Fruit fly (Drosophila melanogaster) whole organism, wandering third instar larva: ENCODE measurements around the gene CG11309.

Experiments used
- Abd-B ChIP-seq: fragments of >200 bp; optimal IDR thresholded peaks from 2 replicates; lab custom pipeline; 2017; ENCODE audit warnings: missing biosample characterization, missing genetic modification characterization
- CG32264 ChIP-seq: fragments of 200-800 bp; sonication (Bioruptor generic); optimal IDR thresholded peaks from 2 replicates; lab custom pipeline; 2016; ENCODE audit warnings: missing biosample characterization, missing genetic modification characterization
- CG9705 ChIP-seq: fragments of 200-800 bp; sonication (Bioruptor generic); optimal IDR thresholded peaks from 2 replicates; lab custom pipeline; 2018; ENCODE audit warnings: missing biosample characterization, mild to moderate bottlenecking, missing genetic modification characterization
- CrebA ChIP-seq: fragments of 200-800 bp; sonication (Bioruptor generic); optimal IDR thresholded peaks from 2 replicates; lab custom pipeline; 2016; ENCODE audit warnings: missing biosample characterization, mild to moderate bottlenecking, missing genetic modification characterization, borderline replicate concordance
- Dfd ChIP-seq: fragments of >200 bp; optimal IDR thresholded peaks from 2 replicates; lab custom pipeline; 2017; ENCODE audit warnings: missing biosample characterization, missing genetic modification characterization
- Dif ChIP-seq: fragments of 200-275, 200-300 bp; sonication (Bioruptor generic); optimal IDR thresholded peaks from 2 replicates; lab custom pipeline; 2018; ENCODE audit warnings: missing biosample characterization, missing genetic modification characterization; ENCODE audit not compliant: partially characterized antibody
- GATAd ChIP-seq: sonication (Bioruptor generic); optimal IDR thresholded peaks from 2 replicates; lab custom pipeline; 2016; ENCODE audit warnings: missing biosample characterization, missing genetic modification characterization
- HLH106 ChIP-seq: fragments of 200-800 bp; optimal IDR thresholded peaks from 3 replicates; lab custom pipeline; 2019; ENCODE audit warnings: missing biosample characterization, mild to moderate bottlenecking, missing genetic modification characterization, moderate library complexity
- Hnf4 ChIP-seq: fragments of 200-800 bp; sonication (Bioruptor generic); optimal IDR thresholded peaks from 2 replicates; lab custom pipeline; 2016; ENCODE audit warnings: missing biosample characterization, mild to moderate bottlenecking, missing genetic modification characterization
- Hr78 ChIP-seq: fragments of >200 bp; optimal IDR thresholded peaks from 2 replicates; lab custom pipeline; 2017; ENCODE audit warnings: missing biosample characterization, missing genetic modification characterization
- Hr83 ChIP-seq: fragments of 200-300 bp; sonication (Bioruptor generic); optimal IDR thresholded peaks from 2 replicates; lab custom pipeline; 2016; ENCODE audit warnings: missing biosample characterization, mild to moderate bottlenecking, missing genetic modification characterization, moderate library complexity; ENCODE audit not compliant: poor library complexity, severe bottlenecking
- Jra ChIP-seq: sonication (Bioruptor generic); optimal IDR thresholded peaks from 2 replicates; lab custom pipeline; 2016; ENCODE audit warnings: missing biosample characterization, missing genetic modification characterization
- Mio ChIP-seq: sonication (Bioruptor generic); optimal IDR thresholded peaks from 2 replicates; lab custom pipeline; 2016; ENCODE audit warnings: missing biosample characterization, missing genetic modification characterization
- Myc ChIP-seq: fragments of >200 bp; optimal IDR thresholded peaks from 2 replicates; lab custom pipeline; 2017
- N ChIP-seq: fragments of >200 bp; optimal IDR thresholded peaks from 2 replicates; lab custom pipeline; 2018; ENCODE audit warnings: missing biosample characterization, missing external identifiers, missing genetic modification characterization
- OdsH ChIP-seq: fragments of 200-800 bp; sonication (Bioruptor generic); optimal IDR thresholded peaks from 2 replicates; lab custom pipeline; 2016; ENCODE audit warnings: missing biosample characterization, mild to moderate bottlenecking, missing genetic modification characterization
- Rel ChIP-seq, 2 experiments: fragments of 200-800 bp; sonication (Bioruptor generic) in 1 of 2; optimal IDR thresholded peaks; 2 replicates in 1 of 2; 3 replicates in 1 of 2; lab custom pipeline; 2016 to 2019; ENCODE audit warnings: mild to moderate bottlenecking in 2 of 2, missing biosample characterization in 2 of 2, missing genetic modification characterization in 2 of 2, moderate library complexity in 1 of 2
- Sp1 ChIP-seq: fragments of 200-800 bp; sonication (Bioruptor generic); optimal IDR thresholded peaks from 3 replicates; lab custom pipeline; 2019; ENCODE audit warnings: missing biosample characterization, mild to moderate bottlenecking, missing genetic modification characterization, moderate library complexity
- Vsx2 ChIP-seq: fragments of 200-300, 225-300 bp; sonication (Bioruptor generic); optimal IDR thresholded peaks from 2 replicates; lab custom pipeline; 2018; ENCODE audit warnings: missing biosample characterization, missing genetic modification characterization; ENCODE audit not compliant: partially characterized antibody
- br ChIP-seq: fragments of 200-800 bp; sonication (Bioruptor generic); optimal IDR thresholded peaks from 2 replicates; lab custom pipeline; 2016; ENCODE audit warnings: missing biosample characterization, missing genetic modification characterization
- brk ChIP-seq: fragments of 200-800 bp; sonication (Bioruptor generic); optimal IDR thresholded peaks from 2 replicates; lab custom pipeline; 2016; ENCODE audit warnings: missing biosample characterization, mild to moderate bottlenecking, missing genetic modification characterization
- dl ChIP-seq, 2 experiments: fragments of 175-275, 200-275 bp in 1 of 2; fragments of 200-275 bp in 1 of 2; sonication (Bioruptor generic); optimal IDR thresholded peaks; lab custom pipeline; 2018; ENCODE audit warnings: mild to moderate bottlenecking in 2 of 2, missing biosample characterization in 2 of 2, missing genetic modification characterization in 2 of 2, moderate library complexity in 2 of 2; ENCODE audit not compliant: partially characterized antibody in 2 of 2, insufficient read depth in 1 of 2
- dmrt93B ChIP-seq: fragments of 200-800 bp; sonication (Bioruptor generic); optimal IDR thresholded peaks from 2 replicates; lab custom pipeline; 2018; ENCODE audit warnings: missing biosample characterization, mild to moderate bottlenecking, missing genetic modification characterization
- dsf ChIP-seq: sonication (Bioruptor generic); optimal IDR thresholded peaks from 2 replicates; lab custom pipeline; 2016; ENCODE audit warnings: missing biosample characterization, missing genetic modification characterization, borderline replicate concordance
- ey ChIP-seq: fragments of 200-800 bp; sonication (Bioruptor generic); optimal IDR thresholded peaks from 2 replicates; lab custom pipeline; 2016; ENCODE audit warnings: missing biosample characterization, missing genetic modification characterization
- foxo ChIP-seq, 2 experiments: fragments of 200-800 bp; sonication (Bioruptor generic); optimal IDR thresholded peaks; 2 replicates in 1 of 2; 3 replicates in 1 of 2; lab custom pipeline; 2016 to 2017; ENCODE audit warnings: missing biosample characterization in 2 of 2, missing genetic modification characterization in 2 of 2
- fru ChIP-seq: fragments of 200-800 bp; sonication (Bioruptor generic); optimal IDR thresholded peaks from 3 replicates; lab custom pipeline; 2016; ENCODE audit warnings: missing biosample characterization, mild to moderate bottlenecking, missing genetic modification characterization
- h ChIP-seq: fragments of 200-800 bp; sonication (Bioruptor generic); optimal IDR thresholded peaks from 3 replicates; lab custom pipeline; 2016; ENCODE audit warnings: missing biosample characterization, mild to moderate bottlenecking, missing genetic modification characterization
- jim ChIP-seq: fragments of 175-275, 200-325 bp; sonication (Bioruptor generic); optimal IDR thresholded peaks from 2 replicates; lab custom pipeline; 2016; ENCODE audit warnings: missing biosample characterization, mild to moderate bottlenecking, missing genetic modification characterization
- lola ChIP-seq: fragments of >200 bp; optimal IDR thresholded peaks from 2 replicates; lab custom pipeline; 2017; ENCODE audit warnings: missing biosample characterization, missing genetic modification characterization
- pan ChIP-seq: fragments of >200 bp; optimal IDR thresholded peaks from 2 replicates; lab custom pipeline; 2017
- psq ChIP-seq: fragments of 200-800 bp; sonication (Bioruptor generic); optimal IDR thresholded peaks from 3 replicates; lab custom pipeline; 2017; ENCODE audit warnings: missing biosample characterization, mild to moderate bottlenecking, missing genetic modification characterization, moderate library complexity
- rgr ChIP-seq: fragments of 200-800 bp; sonication (Bioruptor generic); optimal IDR thresholded peaks from 3 replicates; lab custom pipeline; 2016; ENCODE audit warnings: missing biosample characterization, mild to moderate bottlenecking, missing genetic modification characterization
- sage ChIP-seq: fragments of 200-800 bp; sonication (Bioruptor generic); optimal IDR thresholded peaks from 2 replicates; lab custom pipeline; 2016; ENCODE audit warnings: missing biosample characterization, mild to moderate bottlenecking, missing genetic modification characterization
- sv ChIP-seq: fragments of 200-800 bp; sonication (Bioruptor generic); optimal IDR thresholded peaks from 3 replicates; lab custom pipeline; 2016; ENCODE audit warnings: missing biosample characterization, missing genetic modification characterization
- tai ChIP-seq: sonication (Bioruptor generic); optimal IDR thresholded peaks from 2 replicates; lab custom pipeline; 2016; ENCODE audit warnings: missing biosample characterization, missing genetic modification characterization
- usp ChIP-seq: fragments of >200 bp; optimal IDR thresholded peaks from 2 replicates; lab custom pipeline; 2017; ENCODE audit warnings: missing biosample characterization, missing genetic modification characterization
- woc ChIP-seq: sonication (Bioruptor generic); optimal IDR thresholded peaks from 2 replicates; lab custom pipeline; 2016; ENCODE audit warnings: missing biosample characterization, mild to moderate bottlenecking, missing genetic modification characterization

Gene CG11309

DNA sequence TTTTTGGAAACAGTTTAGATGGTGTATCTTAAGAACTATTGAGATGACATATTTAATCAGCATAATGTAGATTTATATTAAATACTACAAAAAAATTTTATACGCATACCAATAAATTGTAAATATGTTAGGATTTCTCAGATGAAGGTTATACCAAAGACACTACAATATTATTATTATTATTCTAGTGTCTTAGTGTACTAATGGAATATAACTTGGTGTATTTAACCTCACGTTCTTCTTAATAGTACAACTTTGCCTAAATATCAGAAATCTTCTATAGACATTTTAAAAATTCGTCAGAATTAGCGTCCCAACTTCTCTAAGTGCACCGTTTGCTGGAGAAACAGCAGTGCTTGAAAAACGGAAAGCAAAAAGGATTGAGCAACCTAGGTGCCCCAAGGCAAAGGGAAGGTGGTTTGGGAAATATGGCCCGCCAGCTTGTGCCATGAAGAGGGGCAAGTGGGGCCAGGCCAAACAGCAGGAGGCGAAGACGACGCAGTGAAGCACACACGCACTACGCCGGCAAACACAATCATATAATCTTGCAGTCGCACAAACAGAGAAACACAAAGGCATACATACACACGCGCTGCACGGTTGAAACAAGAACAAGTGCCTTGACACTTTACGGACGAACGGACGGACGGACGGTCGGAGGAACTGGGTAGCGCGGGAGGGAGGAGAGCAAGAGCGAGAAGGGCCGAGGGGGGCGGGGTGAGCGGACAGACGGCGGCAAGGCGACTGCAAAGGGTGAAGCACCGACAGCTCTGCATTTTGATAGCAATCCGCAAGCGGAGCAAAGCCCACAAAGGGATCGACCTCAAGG is 51.3 kb downstream of the CG11309 start:
- peak in 1 of 2 experiments; percentile 42 for TF ChIP-seq foxo (GFP tag; optimal IDR thresholded peaks at IDR 0.05; lab: Kevin White, UChicago)
- peak; percentile 12 for TF ChIP-seq Vsx2
- peak; percentile 10 for TF ChIP-seq OdsH (GFP tag; lab: Kevin White, UChicago)
- TF ChIP-seq Mio (GFP tag; lab: Kevin White, UChicago) = no peak
- no peak for TF ChIP-seq CG32264 (GFP tag; lab: Kevin White, UChicago)
- TF ChIP-seq sage (GFP tag; lab: Kevin White, UChicago) = no peak
- peak; percentile 36 for TF ChIP-seq Sp1 (GFP tag; lab: Kevin White, UChicago)
- TF ChIP-seq HLH106 (tag; lab: Kevin White, UChicago) = peak; percentile 43
- no peak for TF ChIP-seq fru (GFP tag; lab: Kevin White, UChicago)
- TF ChIP-seq dl (GFP tag; optimal IDR thresholded peaks at IDR 0.05; lab: Kevin White, UChicago; ENCODE audit: insufficient read depth in 1 of 2, partially characterized antibody in 2 of 2) = peak in 1 of 2 experiments; percentile 59
- peak; percentile 2 for TF ChIP-seq Dif
- no peak for TF ChIP-seq Rel (GFP tag; optimal IDR thresholded peaks at IDR 0.05; lab: Kevin White, UChicago)
- TF ChIP-seq Rel (tag; optimal IDR thresholded peaks at IDR 0.05; lab: Kevin White, UChicago) = peak; percentile 87
- TF ChIP-seq rgr (GFP tag; lab: Kevin White, UChicago) = no peak
- TF ChIP-seq Jra = no peak
- no peak for TF ChIP-seq Hr78
- TF ChIP-seq h (GFP tag; lab: Kevin White, UChicago) = peak; percentile 31
- peak; percentile 48 for TF ChIP-seq woc (GFP tag; lab: Kevin White, UChicago)

DNA sequence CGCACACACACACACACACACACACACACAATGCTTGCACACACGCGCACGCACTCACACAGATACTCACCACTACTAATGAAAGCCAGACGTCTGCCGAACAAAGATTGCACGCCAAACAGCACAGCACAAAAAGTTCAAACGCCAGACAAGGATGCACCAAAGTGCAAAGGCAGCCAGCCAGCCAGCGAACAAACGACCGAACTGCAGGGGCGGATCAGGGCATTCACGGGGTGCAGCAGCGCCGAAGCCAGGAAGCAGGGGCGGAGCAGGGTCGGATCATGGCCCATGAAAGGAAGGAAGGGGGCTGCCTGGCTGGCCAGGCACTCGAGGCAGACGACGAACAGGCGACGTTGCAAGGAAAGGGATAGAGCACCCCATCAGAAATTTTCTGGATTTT is 51.9 kb downstream of the CG11309 start:
- TF ChIP-seq ey (GFP tag; lab: Kevin White, UChicago) (no peak), fru (GFP tag; lab: Kevin White, UChicago) (peak; percentile 19), Sp1 (GFP tag; lab: Kevin White, UChicago) (no peak), Mio (GFP tag; lab: Kevin White, UChicago) (no peak), Jra (no peak), foxo (GFP tag; optimal IDR thresholded peaks at IDR 0.05; lab: Kevin White, UChicago) (no peak), dsf (no peak), OdsH (GFP tag; lab: Kevin White, UChicago) (no peak), Hnf4 (GFP tag; lab: Kevin White, UChicago) (peak; percentile 44), GATAd (GFP tag; lab: Kevin White, UChicago) (no peak), CG9705 (peak; percentile 10), rgr (GFP tag; lab: Kevin White, UChicago) (no peak), dl (GFP tag; optimal IDR thresholded peaks at IDR 0.05; lab: Kevin White, UChicago; ENCODE audit: insufficient read depth in 1 of 2, partially characterized antibody in 2 of 2) (peak in 1 of 2 experiments; percentile 43), br (GFP tag; lab: Kevin White, UChicago) (peak; percentile 57), CG32264 (GFP tag; lab: Kevin White, UChicago) (no peak), woc (GFP tag; lab: Kevin White, UChicago) (peak; percentile 77), lola (GFP tag; lab: Kevin White, UChicago) (no peak), tai (GFP tag; lab: Kevin White, UChicago) (no peak), CrebA (GFP tag; lab: Kevin White, UChicago) (no peak), HLH106 (tag; lab: Kevin White, UChicago) (no peak), h (GFP tag; lab: Kevin White, UChicago) (no peak), Hr78 (no peak), usp (GFP tag; lab: Kevin White, UChicago) (no peak), pan (no peak), jim (GFP tag; lab: Kevin White, UChicago) (peak; percentile 5), sage (GFP tag; lab: Kevin White, UChicago) (no peak), Hr83 (GFP tag; lab: Kevin White, UChicago) (no peak), Rel (GFP tag; optimal IDR thresholded peaks at IDR 0.05; lab: Kevin White, UChicago) (peak; percentile 24), Rel (tag; optimal IDR thresholded peaks at IDR 0.05; lab: Kevin White, UChicago) (no peak), Vsx2 (peak; percentile 31), Myc (no peak), Dif (peak; percentile 88), dmrt93B (GFP tag; lab: Kevin White, UChicago) (no peak), sv (no peak), Abd-B (GFP tag; lab: Kevin White, UChicago) (no peak), Dfd (peak; percentile 47), psq (GFP tag; lab: Kevin White, UChicago) (peak; percentile 12), N (GFP tag; lab: Kevin White, UChicago) (no peak), brk (GFP tag; lab: Kevin White, UChicago) (no peak)
- TF ChIP-seq, all 38 proteins: peak for 12
